Fruit fly (Drosophila melanogaster): ENCODE results near the gene CG46025.
A peak's percentile ranks its signal among the peaks of the same experiment; 100 is the strongest.

DNA sequence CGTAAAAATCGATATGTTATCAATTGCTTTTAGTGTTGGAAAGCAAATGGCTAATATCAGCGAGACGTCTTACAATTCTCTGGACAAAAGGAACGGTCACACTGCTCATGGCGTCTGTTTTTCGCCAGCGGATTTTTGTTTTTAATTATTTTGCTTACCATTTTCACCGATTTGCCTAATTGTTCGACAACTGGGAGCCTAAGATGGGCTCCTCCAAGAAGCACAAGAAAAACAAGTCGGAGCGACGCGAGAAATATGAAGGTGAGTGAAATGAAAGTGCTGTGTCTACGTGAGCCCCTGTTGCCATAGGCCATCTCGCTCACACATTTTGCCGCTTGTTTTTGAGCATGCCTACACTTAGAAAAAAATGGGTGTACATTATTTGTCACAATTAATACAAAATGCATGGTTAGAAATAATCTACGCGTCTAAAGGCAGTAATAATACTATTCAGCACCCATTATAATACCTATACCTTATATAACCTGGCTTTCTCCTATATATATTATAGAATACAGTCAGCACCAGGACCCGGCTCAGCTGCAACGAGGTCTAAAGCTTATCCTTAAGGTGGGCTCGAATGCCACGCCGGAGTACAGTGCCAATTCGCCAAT, 28.9 kb downstream of the CG46025 start, which contains the start of gene Brd7-9:
- TF ChIP-seq CG12769 (tag; optimal IDR thresholded peaks at IDR 0.05) (peak; percentile 73), trh (GFP tag; optimal IDR thresholded peaks at IDR 0.05) (no peak), CG8478 (optimal IDR thresholded peaks at IDR 0.05) (no peak), jing (GFP tag; optimal IDR thresholded peaks at IDR 0.05) (peak; percentile 28), chn (GFP tag; optimal IDR thresholded peaks at IDR 0.05) (peak; percentile 57)

All from whole organism, embryonic.